Worm (Caenorhabditis elegans): ENCODE measurements around the gene F32G8.2.

F32G8.2 gene

DNA sequence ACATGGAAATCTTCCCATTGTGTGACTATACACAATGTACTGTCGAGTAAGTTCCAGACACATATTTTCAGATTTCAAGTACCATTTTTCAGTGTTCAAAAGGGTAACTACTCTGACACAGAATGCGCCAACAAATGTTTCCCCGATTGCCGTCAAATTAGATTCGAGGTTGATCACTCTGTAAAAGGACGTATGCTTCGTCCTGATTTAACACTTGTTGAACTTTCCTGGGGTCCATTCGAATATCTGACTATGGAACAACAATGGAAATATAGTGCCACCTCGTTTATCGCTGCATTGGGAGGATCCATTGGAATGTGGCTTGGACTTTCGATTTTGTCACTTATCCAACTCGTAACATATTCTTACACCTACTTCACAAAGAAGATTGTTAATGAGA is 24.4 kb downstream of the F32G8.2 start:
- no peak for TF ChIP-seq K02D7.2 (tag; optimal IDR thresholded peaks at IDR 0.05)
- TF ChIP-seq rnt-1 (tag; optimal IDR thresholded peaks at IDR 0.05), result no peak
- no peak for TF ChIP-seq lim-6 (tag; optimal IDR thresholded peaks at IDR 0.05)
- TF ChIP-seq che-1 (tag; optimal IDR thresholded peaks at IDR 0.05), result no peak
- TF ChIP-seq Y22D7AL.16 (tag; optimal IDR thresholded peaks at IDR 0.05), result no peak
- no peak for TF ChIP-seq fkh-6 (tag; optimal IDR thresholded peaks at IDR 0.05)
- no peak for TF ChIP-seq pros-1 (tag; optimal IDR thresholded peaks at IDR 0.05)
- no peak for TF ChIP-seq C08G9.2 (tag; optimal IDR thresholded peaks at IDR 0.05)
- no peak for TF ChIP-seq eyg-1 (tag; optimal IDR thresholded peaks at IDR 0.05)
- no peak for TF ChIP-seq nhr-11 (tag; optimal IDR thresholded peaks at IDR 0.05)
- no peak for TF ChIP-seq ceh-24 (tag; optimal IDR thresholded peaks at IDR 0.05)
- TF ChIP-seq ceh-2 (tag; optimal IDR thresholded peaks at IDR 0.05), result no peak

DNA sequence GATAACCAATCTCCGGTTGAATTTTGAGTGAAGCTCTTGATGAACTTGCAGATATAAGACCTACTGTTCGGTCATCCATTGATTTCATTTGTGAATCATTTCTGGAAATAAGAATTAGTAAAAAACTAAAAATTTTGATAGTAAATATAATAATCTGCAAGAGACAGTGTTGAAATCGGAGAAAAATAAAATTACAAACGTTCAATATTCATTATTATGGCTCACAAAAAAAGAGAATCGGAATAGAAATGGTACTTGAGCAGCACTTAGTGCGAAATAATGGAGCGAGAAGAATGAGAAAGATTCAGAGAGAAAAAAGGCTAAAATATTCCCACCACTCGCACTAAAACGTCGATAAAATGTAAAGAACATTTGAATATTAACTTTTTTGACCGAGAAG is 26.5 kb downstream of the F32G8.2 start, which contains the start of gene vps-54:
Gene vps-54 (minus strand): TSS at position 101 of the 400 bp plus-strand sequence.
- no peak for TF ChIP-seq sdc-2 (tag; optimal IDR thresholded peaks at IDR 0.05)
- no peak for TF ChIP-seq C38D4.7 (GFP tag; optimal IDR thresholded peaks at IDR 0.05)
- TF ChIP-seq elt-4 (tag; optimal IDR thresholded peaks at IDR 0.05), result no peak
- no peak for TF ChIP-seq hlh-13 (GFP tag; optimal IDR thresholded peaks at IDR 0.05)

DNA sequence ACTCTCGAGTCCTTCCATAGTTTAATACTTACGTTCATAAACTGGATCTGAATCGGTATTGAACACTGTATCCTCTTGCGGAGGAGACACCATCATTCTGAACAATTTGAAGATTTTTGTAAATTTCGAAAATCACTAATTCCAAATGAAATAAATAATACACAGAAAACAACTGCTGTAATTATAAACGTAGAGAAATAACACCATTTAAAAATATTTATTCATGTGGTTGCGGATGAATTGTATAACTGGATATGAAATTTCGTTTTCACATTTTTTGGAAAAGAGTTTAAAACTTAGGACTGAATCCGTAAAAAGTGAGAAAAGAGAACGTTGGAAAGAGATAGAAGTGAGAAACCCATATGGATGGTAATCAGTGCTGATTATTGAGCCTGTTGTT is 28.4 kb downstream of the F32G8.2 start, which contains the start of gene mics-1:
Gene mics-1 (minus strand): TSS at position 101 of the 400 bp plus-strand sequence.
- no peak for TF ChIP-seq sox-2 (GFP tag; IDR thresholded peaks at IDR 0.05)
- TF ChIP-seq nhr-11 (tag; optimal IDR thresholded peaks at IDR 0.05), result no peak
- no peak for TF ChIP-seq elt-4 (tag; optimal IDR thresholded peaks at IDR 0.05)
- TF ChIP-seq unc-42 (tag; optimal IDR thresholded peaks at IDR 0.05), result no peak
- TF ChIP-seq ceh-18 (tag; optimal IDR thresholded peaks at IDR 0.05), result no peak
- TF ChIP-seq mec-3 (tag; optimal IDR thresholded peaks at IDR 0.05; ENCODE audit: borderline replicate concordance), result no peak
- TF ChIP-seq F13H6.1 (tag; optimal IDR thresholded peaks at IDR 0.05), result no peak
- TF ChIP-seq ets-4 (tag; optimal IDR thresholded peaks at IDR 0.05), result no peak
- TF ChIP-seq tbx-2 (tag; optimal IDR thresholded peaks at IDR 0.05), result no peak
- TF ChIP-seq ceh-9 (tag; optimal IDR thresholded peaks at IDR 0.05), result no peak
- no peak for TF ChIP-seq dmd-4 (tag; optimal IDR thresholded peaks at IDR 0.05; ENCODE audit: borderline replicate concordance)

DNA sequence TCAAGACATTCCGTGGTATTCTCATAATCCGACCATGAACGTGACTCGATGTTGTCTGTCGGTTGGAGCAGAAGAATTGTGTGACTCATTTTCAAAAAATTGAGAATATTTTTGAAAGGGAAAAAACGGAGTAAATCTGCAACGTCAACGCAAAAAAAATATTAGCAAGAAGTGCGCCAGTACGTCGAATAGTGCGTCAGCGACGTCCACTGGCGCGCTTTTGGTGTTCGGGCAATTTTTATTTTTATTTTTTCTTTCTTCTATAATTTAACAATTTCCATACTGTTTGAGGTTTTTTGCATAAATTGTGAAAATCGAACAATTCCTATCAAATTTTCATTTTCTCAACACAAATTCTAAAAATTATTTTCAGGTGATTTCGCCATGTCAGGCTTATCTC is 29.1 kb downstream of the F32G8.2 start, which contains the start of the genes erh-1 and lpd-9:
Gene erh-1 (minus strand): TSS at position 204 of the 400 bp plus-strand sequence.
Gene lpd-9 (plus strand): TSS at position 368 of the 400 bp plus-strand sequence.
- TF ChIP-seq dve-1 (tag; optimal IDR thresholded peaks at IDR 0.05), result no peak
- TF ChIP-seq hlh-6 (tag; optimal IDR thresholded peaks at IDR 0.05), result no peak
- TF ChIP-seq gmeb-2 (tag; optimal IDR thresholded peaks at IDR 0.05), result no peak
- TF ChIP-seq K09A11.1 (tag; optimal IDR thresholded peaks at IDR 0.05; ENCODE audit: insufficient read depth), result no peak
- TF ChIP-seq ceh-14 (tag; optimal IDR thresholded peaks at IDR 0.05), result peak; percentile 43
- TF ChIP-seq elt-4 (tag; optimal IDR thresholded peaks at IDR 0.05), result no peak
- no peak for TF ChIP-seq ceh-19 (GFP tag; optimal IDR thresholded peaks at IDR 0.05)
- no peak for TF ChIP-seq madf-2 (tag; optimal IDR thresholded peaks at IDR 0.05)
- TF ChIP-seq npax-4 (tag; optimal IDR thresholded peaks at IDR 0.05), result no peak
- peak; percentile 20 for TF ChIP-seq ceh-18 (tag; optimal IDR thresholded peaks at IDR 0.05)
- TF ChIP-seq ceh-22 (tag; optimal IDR thresholded peaks at IDR 0.05), result no peak
- TF ChIP-seq fkh-6 (tag; optimal IDR thresholded peaks at IDR 0.05), result no peak
- no peak for TF ChIP-seq hlh-13 (GFP tag; optimal IDR thresholded peaks at IDR 0.05)
- TF ChIP-seq ceh-2 (tag; optimal IDR thresholded peaks at IDR 0.05), result peak; percentile 37
- peak; percentile 11 for TF ChIP-seq Y22D7AL.16 (tag; optimal IDR thresholded peaks at IDR 0.05)
- TF ChIP-seq hlh-8 (tag; optimal IDR thresholded peaks at IDR 0.05), result no peak
- no peak for TF ChIP-seq tbx-2 (tag; optimal IDR thresholded peaks at IDR 0.05)
- TF ChIP-seq elt-2 (tag; optimal IDR thresholded peaks at IDR 0.05), result peak; percentile 68
- peak; percentile 26 for TF ChIP-seq che-1 (tag; optimal IDR thresholded peaks at IDR 0.05)
- TF ChIP-seq ceh-31 (tag; optimal IDR thresholded peaks at IDR 0.05), result no peak
- no peak for TF ChIP-seq fkh-10 (GFP tag; optimal IDR thresholded peaks at IDR 0.05)
- TF ChIP-seq lin-11 (tag; optimal IDR thresholded peaks at IDR 0.05), result no peak
- no peak for TF ChIP-seq ceh-34 (tag; optimal IDR thresholded peaks at IDR 0.05)
- no peak for TF ChIP-seq ceh-9 (tag; optimal IDR thresholded peaks at IDR 0.05)
- no peak for TF ChIP-seq syd-9 (tag; optimal IDR thresholded peaks at IDR 0.05)
- TF ChIP-seq ztf-16 (tag; optimal IDR thresholded peaks at IDR 0.05), result peak; percentile 29
- TF ChIP-seq hlh-15 (tag; optimal IDR thresholded peaks at IDR 0.05), result no peak
- TF ChIP-seq hlh-30 (tag; optimal IDR thresholded peaks at IDR 0.05; ENCODE audit: insufficient read depth), result no peak
- no peak for TF ChIP-seq lim-6 (tag; optimal IDR thresholded peaks at IDR 0.05)
- TF ChIP-seq pax-1 (tag; optimal IDR thresholded peaks at IDR 0.05), result peak; percentile 12
- no peak for TF ChIP-seq ahr-1 (tag; optimal IDR thresholded peaks at IDR 0.05)
- no peak for TF ChIP-seq nhr-232 (tag; optimal IDR thresholded peaks at IDR 0.05)

Measured in whole organism, late embryonic.